Worm (Caenorhabditis elegans): ENCODE measurements around the gene nhr-195.

nhr-195 gene

DNA sequence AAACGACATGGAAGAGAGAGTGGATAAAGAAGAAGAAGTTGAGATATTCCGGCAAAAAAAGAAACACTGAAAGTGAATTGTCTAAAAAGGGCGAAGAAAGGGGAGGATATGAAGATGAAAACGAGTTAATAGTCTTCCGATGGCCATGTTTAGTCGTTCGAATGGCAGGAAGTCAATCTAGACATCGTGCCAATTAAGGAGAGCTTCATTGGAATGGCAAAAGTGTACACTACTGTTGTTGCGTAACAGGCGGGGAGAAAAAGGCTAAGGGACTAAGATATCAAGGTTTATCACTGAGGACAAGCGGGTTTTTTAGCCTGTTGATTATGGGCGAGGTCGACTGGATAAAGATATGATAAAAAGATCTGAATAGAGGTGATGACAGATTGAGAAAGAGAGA is 26.0 kb downstream of the nhr-195 start:
- TF ChIP-seq med-1 (GFP tag; optimal IDR thresholded peaks at IDR 0.05; ENCODE audit: insufficient read depth) (no peak), klf-2 (GFP tag; conservative IDR thresholded peaks at IDR 0.05) (no peak), ztf-23 (GFP tag; IDR thresholded peaks at IDR 0.05) (no peak), cog-1 (tag; optimal IDR thresholded peaks at IDR 0.05) (no peak), flt-1 (GFP tag; IDR thresholded peaks at IDR 0.05) (no peak), ztf-29 (GFP tag; IDR thresholded peaks at IDR 0.05) (no peak), T22C8.4 (GFP tag; IDR thresholded peaks at IDR 0.05) (no peak), ref-1 (GFP tag; conservative IDR thresholded peaks at IDR 0.05) (no peak), tab-1 (GFP tag; IDR thresholded peaks at IDR 0.05) (no peak)

DNA sequence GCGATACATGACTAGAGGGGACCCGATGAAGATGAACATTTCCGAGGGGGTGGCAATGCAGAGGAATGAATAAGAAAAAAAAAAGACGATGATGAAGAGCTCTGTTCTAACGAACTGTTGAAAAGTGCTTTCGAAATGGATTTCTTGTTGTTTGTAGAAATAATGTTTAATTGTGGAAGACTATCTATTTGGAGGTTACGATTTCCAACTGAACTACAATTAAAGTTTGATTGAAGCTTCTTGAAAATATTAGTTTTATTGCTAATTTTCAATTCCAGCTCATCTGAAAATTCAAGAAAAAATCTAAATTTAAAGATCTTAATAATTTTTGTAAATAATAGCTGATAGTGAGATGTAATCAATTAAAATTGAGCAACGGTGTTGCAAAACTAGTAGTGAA is 27.7 kb downstream of the nhr-195 start:
- no peak for TF ChIP-seq ref-1 (GFP tag; conservative IDR thresholded peaks at IDR 0.05)
- no peak for TF ChIP-seq tab-1 (GFP tag; IDR thresholded peaks at IDR 0.05)
- no peak for TF ChIP-seq med-1 (GFP tag; optimal IDR thresholded peaks at IDR 0.05; ENCODE audit: insufficient read depth)
- no peak for TF ChIP-seq klf-2 (GFP tag; conservative IDR thresholded peaks at IDR 0.05)
- TF ChIP-seq T22C8.4 (GFP tag; IDR thresholded peaks at IDR 0.05): no peak

DNA sequence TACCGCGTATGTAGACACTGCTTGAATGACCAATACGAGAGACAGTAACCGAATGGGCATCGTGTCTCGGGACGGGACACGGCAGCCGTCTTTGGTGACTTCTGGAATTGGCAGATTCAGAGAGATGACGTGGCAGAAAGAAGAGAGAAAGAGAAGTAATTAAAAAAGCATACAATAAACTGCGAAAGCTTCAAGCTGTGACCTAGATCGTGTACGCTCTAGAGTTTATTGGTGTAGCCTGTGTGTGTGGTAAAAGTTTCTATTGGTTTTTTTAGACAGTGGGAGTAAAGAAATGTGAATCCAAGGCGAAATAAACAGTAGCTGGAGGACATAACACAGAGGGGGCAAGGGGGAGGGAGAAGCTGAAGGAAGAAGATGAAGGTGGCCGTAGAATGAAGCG is 28.2 kb downstream of the nhr-195 start, which contains the start of gene T19A5.3:
TSS of gene T19A5.3 (minus strand) at position 101 of the 400 bp plus-strand sequence.
- TF ChIP-seq flt-1 (GFP tag; IDR thresholded peaks at IDR 0.05) (no peak), klf-2 (GFP tag; conservative IDR thresholded peaks at IDR 0.05) (no peak), ztf-23 (GFP tag; IDR thresholded peaks at IDR 0.05) (no peak), ref-1 (GFP tag; conservative IDR thresholded peaks at IDR 0.05) (no peak), T22C8.4 (GFP tag; IDR thresholded peaks at IDR 0.05) (no peak), cog-1 (tag; optimal IDR thresholded peaks at IDR 0.05) (no peak), ztf-29 (GFP tag; IDR thresholded peaks at IDR 0.05) (no peak), tab-1 (GFP tag; IDR thresholded peaks at IDR 0.05) (no peak), med-1 (GFP tag; optimal IDR thresholded peaks at IDR 0.05; ENCODE audit: insufficient read depth) (no peak)

DNA sequence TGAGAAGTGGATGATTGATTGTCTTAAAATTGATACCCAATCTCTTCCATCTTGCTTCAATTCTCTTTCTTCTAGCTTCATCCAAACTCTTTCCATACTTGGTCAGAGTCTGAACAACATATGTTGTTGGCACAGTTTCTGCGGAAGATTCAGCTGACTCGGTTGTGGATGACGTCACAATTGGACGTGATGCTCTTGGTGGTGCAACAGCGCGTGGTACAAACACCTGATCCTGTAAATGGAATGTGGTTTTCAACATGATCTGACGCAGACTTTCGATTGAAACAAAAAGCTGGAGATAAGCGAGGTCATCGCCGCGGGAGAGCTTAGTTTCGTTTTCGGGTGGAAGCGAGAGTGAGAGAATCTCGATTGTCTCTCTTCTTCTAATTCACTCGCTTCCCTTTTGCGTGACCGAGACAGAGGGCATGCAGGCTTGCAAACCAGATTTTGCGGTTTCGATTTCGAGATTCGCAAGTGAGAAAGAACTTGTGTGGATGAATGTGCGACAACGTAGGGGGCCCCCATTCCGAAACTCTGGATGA is 29.7 kb downstream of the nhr-195 start:
- TF ChIP-seq tab-1 (GFP tag; IDR thresholded peaks at IDR 0.05): no peak
- TF ChIP-seq ref-1 (GFP tag; conservative IDR thresholded peaks at IDR 0.05): no peak
- TF ChIP-seq T22C8.4 (GFP tag; IDR thresholded peaks at IDR 0.05): no peak
- TF ChIP-seq ztf-23 (GFP tag; IDR thresholded peaks at IDR 0.05): no peak
- no peak for TF ChIP-seq klf-2 (GFP tag; conservative IDR thresholded peaks at IDR 0.05)
- TF ChIP-seq med-1 (GFP tag; optimal IDR thresholded peaks at IDR 0.05; ENCODE audit: insufficient read depth): no peak
- TF ChIP-seq flt-1 (GFP tag; IDR thresholded peaks at IDR 0.05): no peak
- no peak for TF ChIP-seq cog-1 (tag; optimal IDR thresholded peaks at IDR 0.05)
- TF ChIP-seq ztf-29 (GFP tag; IDR thresholded peaks at IDR 0.05): no peak

DNA sequence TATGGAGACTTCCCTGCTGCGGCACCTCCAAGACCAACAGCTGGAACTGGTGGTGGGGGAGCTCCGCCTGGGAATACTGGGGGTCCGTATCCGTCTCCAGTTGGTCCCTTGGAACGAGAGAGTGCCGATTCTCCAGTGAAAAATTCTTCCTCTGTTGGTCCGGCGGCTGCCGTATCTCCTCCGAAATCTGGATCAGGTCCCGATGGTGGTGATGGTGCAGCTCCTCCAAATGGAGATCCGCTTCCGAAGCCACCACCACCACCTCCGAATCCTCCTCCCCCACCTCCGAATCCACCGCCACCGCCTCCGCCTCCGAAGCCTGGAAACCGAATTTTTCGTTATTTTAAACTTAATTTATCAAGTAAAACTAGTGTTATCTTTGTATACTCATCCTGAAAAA is 31.8 kb downstream of the nhr-195 start:
- TF ChIP-seq tab-1 (GFP tag; IDR thresholded peaks at IDR 0.05) (no peak), ref-1 (GFP tag; conservative IDR thresholded peaks at IDR 0.05) (no peak), flt-1 (GFP tag; IDR thresholded peaks at IDR 0.05) (no peak), klf-2 (GFP tag; conservative IDR thresholded peaks at IDR 0.05) (no peak), med-1 (GFP tag; optimal IDR thresholded peaks at IDR 0.05; ENCODE audit: insufficient read depth) (no peak)

DNA sequence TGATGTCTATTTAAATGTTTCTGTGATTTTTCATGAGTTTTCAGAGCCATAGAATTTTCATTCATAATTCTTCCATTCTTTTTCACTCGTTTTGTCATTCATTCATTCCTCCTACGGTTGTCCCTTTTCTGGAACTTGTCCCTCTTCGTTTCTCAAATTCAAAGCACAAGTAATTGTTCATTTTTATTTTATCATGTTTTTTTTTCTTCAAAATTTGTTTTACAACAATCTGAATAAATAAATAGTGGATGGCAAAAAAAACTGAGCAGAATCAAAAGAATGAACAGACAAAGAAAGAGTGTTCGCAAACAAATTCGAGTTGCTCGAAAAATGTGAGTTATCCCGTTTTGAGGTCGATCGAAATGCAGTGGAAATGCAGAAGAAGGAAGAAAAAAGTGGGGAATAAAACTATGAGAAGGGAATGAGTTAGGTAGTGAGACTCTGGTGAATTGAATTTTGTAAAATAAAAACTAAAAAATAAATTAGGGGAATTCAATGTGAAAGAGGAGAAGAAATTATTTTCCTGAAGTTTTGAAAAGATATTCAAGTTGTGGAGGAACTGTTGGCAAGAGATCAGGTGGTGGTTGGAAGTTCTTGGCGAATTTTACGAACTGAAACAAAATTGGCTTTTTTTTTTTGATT is 32.6 kb downstream of the nhr-195 start:
- TF ChIP-seq ztf-29 (GFP tag; IDR thresholded peaks at IDR 0.05): no peak
- TF ChIP-seq med-1 (GFP tag; optimal IDR thresholded peaks at IDR 0.05; ENCODE audit: insufficient read depth): no peak
- no peak for TF ChIP-seq T22C8.4 (GFP tag; IDR thresholded peaks at IDR 0.05)
- no peak for TF ChIP-seq ref-1 (GFP tag; conservative IDR thresholded peaks at IDR 0.05)
- TF ChIP-seq flt-1 (GFP tag; IDR thresholded peaks at IDR 0.05): no peak
- TF ChIP-seq tab-1 (GFP tag; IDR thresholded peaks at IDR 0.05): no peak
- TF ChIP-seq cog-1 (tag; optimal IDR thresholded peaks at IDR 0.05): no peak
- TF ChIP-seq klf-2 (GFP tag; conservative IDR thresholded peaks at IDR 0.05): no peak

DNA sequence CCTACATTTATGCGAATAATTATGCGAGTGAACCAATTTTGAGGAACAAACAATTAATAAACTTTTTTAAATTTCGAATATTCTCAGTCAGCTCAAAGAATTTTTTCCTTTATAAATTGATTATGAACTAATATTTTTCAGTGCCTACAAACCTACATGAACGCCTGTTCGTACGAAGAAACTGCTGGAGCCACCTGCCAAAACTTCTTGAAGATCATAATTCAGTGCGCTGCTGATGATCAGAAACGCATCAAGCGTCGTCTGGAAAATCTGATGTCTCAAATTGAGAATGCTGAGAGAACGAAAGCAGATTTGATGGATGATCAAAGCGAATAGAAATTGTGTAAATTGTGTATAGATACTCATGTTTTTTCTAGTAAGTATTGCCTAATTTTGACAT is 33.2 kb downstream of the nhr-195 start:
- TF ChIP-seq ztf-23 (GFP tag; IDR thresholded peaks at IDR 0.05) (no peak), tab-1 (GFP tag; IDR thresholded peaks at IDR 0.05) (no peak), ztf-29 (GFP tag; IDR thresholded peaks at IDR 0.05) (no peak)

DNA sequence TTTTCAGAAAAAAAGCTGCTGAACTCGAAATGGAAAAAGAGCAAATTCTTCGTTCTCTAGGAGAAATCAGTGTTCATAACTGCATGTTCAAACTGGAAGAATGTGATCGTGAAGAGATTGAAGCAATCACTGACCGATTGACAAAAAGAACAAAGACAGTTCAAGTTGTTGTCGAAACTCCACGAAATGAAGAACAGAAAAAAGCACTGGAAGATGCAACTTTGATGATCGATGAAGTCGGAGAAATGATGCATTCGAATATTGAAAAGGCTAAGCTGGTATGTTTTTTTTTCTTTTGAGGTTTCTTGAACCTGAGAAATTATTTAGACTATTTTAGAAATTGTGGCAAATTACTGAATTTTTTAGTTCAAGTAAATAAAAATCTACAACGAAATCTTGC is 33.7 kb downstream of the nhr-195 start:
- no peak for TF ChIP-seq tab-1 (GFP tag; IDR thresholded peaks at IDR 0.05)
- no peak for TF ChIP-seq T22C8.4 (GFP tag; IDR thresholded peaks at IDR 0.05)
- TF ChIP-seq ztf-29 (GFP tag; IDR thresholded peaks at IDR 0.05): no peak
- TF ChIP-seq med-1 (GFP tag; optimal IDR thresholded peaks at IDR 0.05; ENCODE audit: insufficient read depth): no peak
- no peak for TF ChIP-seq ztf-23 (GFP tag; IDR thresholded peaks at IDR 0.05)

DNA sequence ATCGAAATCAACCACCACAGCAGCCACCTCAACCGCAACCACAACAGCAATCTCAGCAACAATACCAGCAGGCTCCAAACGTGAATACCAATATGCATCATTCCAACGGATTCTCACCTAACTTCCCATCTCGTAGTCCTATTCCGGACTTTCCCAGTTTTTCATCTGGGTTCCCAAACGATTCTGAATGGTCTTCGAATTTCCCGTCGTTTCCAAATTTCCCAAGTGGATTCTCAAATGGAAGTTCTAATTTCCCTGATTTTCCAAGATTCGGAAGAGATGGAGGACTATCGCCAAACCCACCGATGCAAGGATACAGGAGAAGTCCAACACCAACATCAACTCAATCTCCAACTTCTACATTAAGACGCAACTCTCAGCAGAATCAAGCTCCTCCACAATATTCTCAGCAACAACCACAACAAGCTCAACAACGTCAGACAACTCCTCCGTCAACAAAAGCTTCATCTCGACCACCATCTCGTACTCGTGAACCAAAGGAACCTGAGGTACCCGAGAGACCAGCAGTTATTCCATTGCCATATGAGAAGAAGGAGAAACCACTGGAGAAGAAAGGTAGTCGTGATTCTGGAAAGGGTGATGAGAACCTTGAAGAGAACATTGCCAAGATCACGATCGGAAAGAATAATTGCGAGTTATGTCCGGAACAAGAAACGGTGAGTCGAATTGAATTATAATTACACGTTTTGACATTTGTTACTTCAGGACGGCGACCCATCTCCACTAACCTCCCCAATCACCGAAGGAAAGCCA is 34.5 kb downstream of the nhr-195 start:
- TF ChIP-seq ref-1 (GFP tag; conservative IDR thresholded peaks at IDR 0.05): no peak
- TF ChIP-seq ztf-29 (GFP tag; IDR thresholded peaks at IDR 0.05): no peak
- no peak for TF ChIP-seq ztf-23 (GFP tag; IDR thresholded peaks at IDR 0.05)
- TF ChIP-seq T22C8.4 (GFP tag; IDR thresholded peaks at IDR 0.05): no peak
- TF ChIP-seq med-1 (GFP tag; optimal IDR thresholded peaks at IDR 0.05; ENCODE audit: insufficient read depth): no peak
- TF ChIP-seq klf-2 (GFP tag; conservative IDR thresholded peaks at IDR 0.05): no peak
- no peak for TF ChIP-seq cog-1 (tag; optimal IDR thresholded peaks at IDR 0.05)
- TF ChIP-seq tab-1 (GFP tag; IDR thresholded peaks at IDR 0.05): no peak
- no peak for TF ChIP-seq flt-1 (GFP tag; IDR thresholded peaks at IDR 0.05)

Data from whole organism, midembryonic.